Worm (Caenorhabditis elegans) whole organism, midembryonic: Measurements from ENCODE around the gene snpn-1.
"Not testable (repeated sequence)": the region's sequence is repeated elsewhere in the genome, so short reads cannot be mapped to it uniquely, and the experiment has no call there.

Source experiments
- T22C8.4 ChIP-seq: fragments of 200-800 bp; sonication (Bioruptor generic); IDR thresholded peaks from 2 replicates; pipeline ENCODE4 v1.3.6; 2022; ENCODE audit warnings: missing genetic modification characterization, missing compliant biosample characterization
- cog-1 ChIP-seq: sonication (generic microtip); optimal IDR thresholded peaks from 2 replicates; lab custom pipeline; 2016; ENCODE audit warnings: missing genetic modification characterization, missing compliant biosample characterization
- flt-1 ChIP-seq: fragments of 200-800 bp; sonication (Bioruptor generic); IDR thresholded peaks from 2 replicates; pipeline ENCODE4 v1.3.6; 2022; ENCODE audit warnings: missing genetic modification characterization, missing compliant biosample characterization
- klf-2 ChIP-seq: fragments of 200-800 bp; sonication (Bioruptor generic); conservative IDR thresholded peaks from 2 replicates; pipeline ENCODE4 v1.3.6; 2022; ENCODE audit warnings: missing genetic modification reagents, missing genetic modification characterization, missing compliant biosample characterization
- med-1 ChIP-seq: sonication (generic microtip); optimal IDR thresholded peaks from 2 replicates; lab custom pipeline; 2017; ENCODE audit warnings: missing genetic modification characterization, mild to moderate bottlenecking, missing compliant biosample characterization, antibody characterized with exemption, missing genetic modification reagents; ENCODE audit not compliant: insufficient read depth
- tab-1 ChIP-seq: fragments of 200-800 bp; sonication (Bioruptor generic); IDR thresholded peaks from 2 replicates; pipeline ENCODE4 v1.3.6; 2022; ENCODE audit warnings: missing genetic modification characterization, missing compliant biosample characterization
- ztf-23 ChIP-seq: fragments of 200-800 bp; sonication (Bioruptor generic); IDR thresholded peaks from 2 replicates; pipeline ENCODE4 v1.3.6; 2022; ENCODE audit warnings: missing genetic modification reagents, missing genetic modification characterization, missing compliant biosample characterization
- ztf-29 ChIP-seq: fragments of 200-800 bp; sonication (Bioruptor generic); IDR thresholded peaks from 2 replicates; pipeline ENCODE4 v1.3.6; 2022; ENCODE audit warnings: missing genetic modification reagents, missing genetic modification characterization, missing compliant biosample characterization

- not testable (repeated sequence) for TF ChIP-seq flt-1 (GFP tag; lab: Robert Waterston, UW); klf-2 (GFP tag; lab: Robert Waterston, UW); ztf-29 (GFP tag; lab: Robert Waterston, UW); med-1 (GFP tag; lab: Kevin White, UChicago); tab-1 (GFP tag; lab: Robert Waterston, UW); ztf-23 (GFP tag; lab: Robert Waterston, UW); cog-1 (tag; lab: Kevin White, UChicago); T22C8.4
These were observed 20.2 kb downstream of the snpn-1 start, which contains the start of gene C02B10.6 for ce11 chrIV:5070593-5070992.
